Worm (Caenorhabditis elegans) whole organism, L4/young adult: ENCODE data around the gene F53A3.1.
A peak's percentile ranks its signal among the peaks of the same experiment; 100 is the strongest.

Source experiments
- W03F9.2 ChIP-seq: fragments of 150-350 bp; optimal IDR thresholded peaks from 2 replicates; lab custom pipeline; 2014; ENCODE audit warnings: missing biosample characterization, missing genetic modification characterization
- him-1 ChIP-seq: sonication (generic microtip); optimal IDR thresholded peaks from 2 replicates; lab custom pipeline; 2016; ENCODE audit warnings: missing genotype, missing genetic modification reagents, missing genetic modification characterization, missing compliant biosample characterization

DNA sequence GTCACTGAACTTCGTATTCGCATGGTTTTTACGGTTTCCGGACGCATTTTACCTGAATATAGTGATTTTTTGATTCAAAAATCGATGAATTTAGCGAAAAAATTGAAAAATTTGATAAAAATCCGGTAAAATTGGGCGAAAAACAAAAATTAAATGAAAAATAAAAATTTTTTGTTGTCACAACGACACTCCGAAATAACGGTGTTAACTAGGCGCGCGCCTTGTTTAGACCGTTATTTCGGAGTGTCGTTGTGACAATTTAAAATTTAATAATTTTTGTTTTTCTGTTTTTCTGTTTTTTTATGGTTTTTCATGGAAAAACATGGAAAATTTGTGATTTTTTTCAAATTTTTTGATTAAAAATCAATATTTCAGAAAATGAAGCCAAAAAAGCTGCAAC lies 37.8 kb downstream of the F53A3.1 start, which contains the start of the genes B0524.6 and pqn-41:
- TF ChIP-seq W03F9.2 (tag; lab: Kevin White, UChicago) = peak; percentile 86
- TF ChIP-seq him-1 (tag; lab: Kevin White, UChicago) = no peak
